Worm (Caenorhabditis elegans) whole organism, young adult: ENCODE measurements around the gene B0334.5.

Experiments
- C06A6.2 ChIP-seq: fragments of 200-800 bp; sonication (Bioruptor generic); conservative IDR thresholded peaks from 2 replicates; pipeline ENCODE4 v1.3.6; 2022; ENCODE audit warnings: missing genetic modification characterization, missing compliant biosample characterization
- F22D6.2 ChIP-seq: sonication (generic microtip); optimal IDR thresholded peaks from 2 replicates; lab custom pipeline; 2016; ENCODE audit warnings: mild to moderate bottlenecking, missing genetic modification characterization, missing compliant biosample characterization
- F23B12.7 ChIP-seq: sonication (generic microtip); optimal IDR thresholded peaks from 2 replicates; lab custom pipeline; 2017; ENCODE audit warnings: missing genetic modification characterization, mild to moderate bottlenecking, missing compliant biosample characterization, antibody characterized with exemption, moderate library complexity; ENCODE audit not compliant: insufficient read depth
- F33H1.4 ChIP-seq: fragments of 200-800 bp; sonication (Bioruptor generic); IDR thresholded peaks from 2 replicates; pipeline ENCODE4 v1.3.6; 2022; ENCODE audit warnings: missing genetic modification reagents, missing genetic modification characterization, missing compliant biosample characterization
- F37B4.10 ChIP-seq: fragments of 200-800 bp; sonication (Bioruptor generic); IDR thresholded peaks from 2 replicates; pipeline ENCODE4 v1.3.6; 2022; ENCODE audit warnings: missing genetic modification characterization, missing compliant biosample characterization
- F52B5.7 ChIP-seq: sonication (generic microtip); optimal IDR thresholded peaks from 2 replicates; lab custom pipeline; 2016; ENCODE audit warnings: mild to moderate bottlenecking, missing genetic modification characterization, missing compliant biosample characterization
- F57C9.4 ChIP-seq: sonication (generic microtip); optimal IDR thresholded peaks from 2 replicates; lab custom pipeline; 2017; ENCODE audit warnings: mild to moderate bottlenecking, missing genetic modification characterization, missing compliant biosample characterization
- K11D2.4 ChIP-seq: fragments of 200-800 bp; sonication (Bioruptor generic); IDR thresholded peaks from 2 replicates; pipeline ENCODE4 v1.3.6; 2022; ENCODE audit warnings: missing genetic modification reagents, missing genetic modification characterization, missing compliant biosample characterization
- T26A5.8 ChIP-seq: sonication (generic microtip); optimal IDR thresholded peaks from 2 replicates; lab custom pipeline; 2016; ENCODE audit warnings: missing genetic modification characterization, missing compliant biosample characterization
- Y53F4B.3 ChIP-seq: fragments of 200-800 bp; sonication (Bioruptor generic); IDR thresholded peaks from 2 replicates; pipeline ENCODE4 v1.3.6; 2022; ENCODE audit warnings: missing genetic modification reagents, missing genetic modification characterization, missing compliant biosample characterization
- Y53G8AR.9 ChIP-seq: fragments of 200-800 bp; sonication (Bioruptor generic); conservative IDR thresholded peaks from 2 replicates; pipeline ENCODE4 v1.3.6; 2022; ENCODE audit warnings: missing genetic modification reagents, missing genetic modification characterization, missing compliant biosample characterization
- Y67H2A.10 ChIP-seq: fragments of 200-800 bp; sonication (Bioruptor generic); conservative IDR thresholded peaks from 2 replicates; pipeline ENCODE4 v1.3.6; 2022; ENCODE audit warnings: missing genetic modification reagents, missing genetic modification characterization, missing compliant biosample characterization
- Y79H2A.3 ChIP-seq: fragments of 200-800 bp; sonication (Bioruptor generic); conservative IDR thresholded peaks from 2 replicates; pipeline ENCODE4 v1.3.6; 2022; ENCODE audit warnings: missing genetic modification reagents, missing genetic modification characterization, missing compliant biosample characterization
- ZK185.1 ChIP-seq: sonication (generic microtip); optimal IDR thresholded peaks from 2 replicates; lab custom pipeline; 2016; ENCODE audit warnings: mild to moderate bottlenecking, missing genetic modification characterization, missing compliant biosample characterization; ENCODE audit not compliant: poor library complexity, severe bottlenecking
- ama-1 ChIP-seq, 3 experiments: fragments of 150-350 bp in 1 of 3; sonication (generic microtip) in 2 of 3; optimal IDR thresholded peaks; 2 replicates each; lab custom pipeline; 2014 to 2018; ENCODE audit warnings: missing biosample characterization in 2 of 3, missing genetic modification characterization in 2 of 3, missing genetic modification reagents in 2 of 3
- aptf-3 ChIP-seq: fragments of 200-800 bp; sonication (Bioruptor generic); IDR thresholded peaks from 2 replicates; pipeline ENCODE4 v1.3.6; 2022; ENCODE audit warnings: missing genetic modification characterization, missing compliant biosample characterization
- atf-7 ChIP-seq: sonication (generic microtip); optimal IDR thresholded peaks from 2 replicates; lab custom pipeline; 2017; ENCODE audit warnings: mild to moderate bottlenecking, missing genetic modification characterization, missing compliant biosample characterization
- attf-6 ChIP-seq: fragments of 200-800 bp; sonication (Bioruptor generic); IDR thresholded peaks from 2 replicates; pipeline ENCODE4 v1.3.6; 2022; ENCODE audit warnings: missing genetic modification reagents, missing genetic modification characterization, missing compliant biosample characterization
- cebp-1 ChIP-seq, 2 experiments: fragments of 200-800 bp in 1 of 2; sonication (Bioruptor generic) in 1 of 2; sonication (generic microtip) in 1 of 2; IDR thresholded peaks in 1 of 2; optimal IDR thresholded peaks in 1 of 2; 2 replicates each; pipeline versions ENCODE4 v1.3.6 to Lab custom; 2017 to 2022; ENCODE audit warnings: missing compliant biosample characterization in 2 of 2, missing genetic modification characterization in 2 of 2, mild to moderate bottlenecking in 1 of 2, missing genetic modification reagents in 1 of 2, moderate library complexity in 1 of 2
- ceh-100 ChIP-seq: fragments of 200-800 bp; sonication (Bioruptor generic); IDR thresholded peaks from 2 replicates; pipeline ENCODE4 v1.3.6; 2022; ENCODE audit warnings: missing genetic modification reagents, missing genetic modification characterization, missing compliant biosample characterization
- ceh-27 ChIP-seq: fragments of 200-800 bp; sonication (Bioruptor generic); optimal IDR thresholded peaks from 2 replicates; lab custom pipeline; 2018; ENCODE audit warnings: mild to moderate bottlenecking, missing genetic modification characterization, moderate library complexity, missing compliant biosample characterization
- ceh-58 ChIP-seq: fragments of 200-800 bp; sonication (Bioruptor generic); IDR thresholded peaks from 2 replicates; pipeline ENCODE4 v1.3.6; 2022; ENCODE audit warnings: missing genetic modification characterization, missing compliant biosample characterization
- efl-1 ChIP-seq: fragments of 150-350 bp; optimal IDR thresholded peaks from 2 replicates; lab custom pipeline; 2014; ENCODE audit warnings: missing biosample characterization, missing genetic modification reagents, missing genetic modification characterization
- egl-18 ChIP-seq: fragments of 200-800 bp; sonication (Bioruptor generic); IDR thresholded peaks from 2 replicates; pipeline ENCODE4 v1.3.6; 2022; ENCODE audit warnings: missing genetic modification reagents, missing genetic modification characterization, missing compliant biosample characterization
- egrh-3 ChIP-seq: fragments of 200-800 bp; sonication (Bioruptor generic); IDR thresholded peaks from 2 replicates; pipeline ENCODE4 v1.3.6; 2022; ENCODE audit warnings: missing genetic modification reagents, missing genetic modification characterization, missing compliant biosample characterization
- ekl-4 ChIP-seq: fragments of 200-800 bp; sonication (Bioruptor generic); IDR thresholded peaks from 2 replicates; pipeline ENCODE4 v1.3.6; 2022; ENCODE audit warnings: missing genetic modification reagents, missing genetic modification characterization, missing compliant biosample characterization
- him-1 ChIP-seq: sonication (generic microtip); optimal IDR thresholded peaks from 2 replicates; lab custom pipeline; 2016; ENCODE audit warnings: missing genotype, missing genetic modification reagents, missing genetic modification characterization, missing compliant biosample characterization
- hmg-1.2 ChIP-seq: fragments of 200-800 bp; sonication (Bioruptor generic); IDR thresholded peaks from 2 replicates; pipeline ENCODE4 v1.3.6; 2022; ENCODE audit warnings: missing genetic modification reagents, missing genetic modification characterization, missing compliant biosample characterization
- hrde-1 ChIP-seq: sonication (generic microtip); optimal IDR thresholded peaks from 2 replicates; lab custom pipeline; 2016; ENCODE audit warnings: missing genetic modification characterization, mild to moderate bottlenecking, missing compliant biosample characterization, moderate library complexity, missing genotype, missing genetic modification reagents, borderline replicate concordance
- lin-54 ChIP-seq: fragments of 200-800 bp; sonication (Bioruptor generic); optimal IDR thresholded peaks from 2 replicates; lab custom pipeline; 2018; ENCODE audit warnings: mild to moderate bottlenecking, missing genetic modification characterization, missing compliant biosample characterization
- madf-3 ChIP-seq: fragments of 200-800 bp; sonication (Bioruptor generic); IDR thresholded peaks from 2 replicates; pipeline ENCODE4 v1.3.6; 2022; ENCODE audit warnings: missing genetic modification reagents, missing genetic modification characterization, missing compliant biosample characterization
- madf-6 ChIP-seq: fragments of 200-800 bp; sonication (Bioruptor generic); IDR thresholded peaks from 2 replicates; pipeline ENCODE4 v1.3.6; 2022; ENCODE audit warnings: missing genetic modification reagents, missing genetic modification characterization, missing compliant biosample characterization
- mcd-1 ChIP-seq: fragments of 200-800 bp; sonication (Bioruptor generic); IDR thresholded peaks from 2 replicates; pipeline ENCODE4 v1.3.6; 2022; ENCODE audit warnings: missing genetic modification reagents, missing genetic modification characterization, missing compliant biosample characterization
- mxl-1 ChIP-seq: sonication (generic microtip); optimal IDR thresholded peaks from 2 replicates; lab custom pipeline; 2016; ENCODE audit warnings: missing genetic modification characterization, missing compliant biosample characterization
- nfyb-1 ChIP-seq: fragments of 200-800 bp; sonication (Bioruptor generic); IDR thresholded peaks from 2 replicates; pipeline ENCODE4 v1.3.6; 2022; ENCODE audit warnings: missing genetic modification reagents, missing genetic modification characterization, missing compliant biosample characterization
- nhr-27 ChIP-seq: fragments of 200-800 bp; sonication (Bioruptor generic); optimal IDR thresholded peaks from 2 replicates; lab custom pipeline; 2018; ENCODE audit warnings: mild to moderate bottlenecking, missing genetic modification characterization, moderate library complexity, missing compliant biosample characterization
- repo-1 ChIP-seq: sonication (generic microtip); optimal IDR thresholded peaks from 2 replicates; lab custom pipeline; 2017; ENCODE audit warnings: mild to moderate bottlenecking, missing genetic modification characterization, missing compliant biosample characterization
- sdz-38 ChIP-seq: sonication (generic microtip); optimal IDR thresholded peaks from 2 replicates; lab custom pipeline; 2016; ENCODE audit warnings: missing genotype, missing genetic modification characterization, missing compliant biosample characterization
- sptf-2 ChIP-seq: fragments of 200-800 bp; sonication (Bioruptor generic); optimal IDR thresholded peaks from 2 replicates; lab custom pipeline; 2018; ENCODE audit warnings: mild to moderate bottlenecking, missing genetic modification characterization, missing compliant biosample characterization
- unc-62 ChIP-seq: fragments of 150-350 bp; optimal IDR thresholded peaks from 2 replicates; lab custom pipeline; 2014; ENCODE audit warnings: missing biosample characterization, missing genetic modification reagents, missing genetic modification characterization
- xnd-1 ChIP-seq: sonication (generic microtip); optimal IDR thresholded peaks from 2 replicates; lab custom pipeline; 2016; ENCODE audit warnings: missing genotype, missing genetic modification reagents, missing genetic modification characterization, missing compliant biosample characterization
- zfh-2 ChIP-seq: fragments of 200-800 bp; sonication (Bioruptor generic); conservative IDR thresholded peaks from 2 replicates; pipeline ENCODE4 v1.3.6; 2022; ENCODE audit warnings: missing genetic modification reagents, missing genetic modification characterization, missing compliant biosample characterization
- zim-3 ChIP-seq: sonication (generic microtip); optimal IDR thresholded peaks from 2 replicates; lab custom pipeline; 2017; ENCODE audit warnings: mild to moderate bottlenecking, missing genetic modification characterization, moderate library complexity, missing compliant biosample characterization
- ztf-22 ChIP-seq: fragments of 200-800 bp; sonication (Bioruptor generic); optimal IDR thresholded peaks from 2 replicates; lab custom pipeline; 2018; ENCODE audit warnings: mild to moderate bottlenecking, missing genetic modification characterization, moderate library complexity, missing compliant biosample characterization

B0334.5 gene

ce11 chrII:11453639-11454038 lies 43.8 kb upstream of the B0334.5 start:
- TF ChIP-seq efl-1 (no peak), nfyb-1 (GFP tag; lab: Robert Waterston, UW) (0 out of 2 replicates have a peak, but pooled peaks have one; percentile 31), cebp-1 (GFP tag; IDR thresholded peaks at IDR 0.05; lab: Robert Waterston, UW) (no peak), cebp-1 (tag; optimal IDR thresholded peaks at IDR 0.05; lab: Kevin White, UChicago) (peak; percentile 31), madf-6 (peak; percentile 37; the same call in 1 of the 2 replicates)

DNA sequence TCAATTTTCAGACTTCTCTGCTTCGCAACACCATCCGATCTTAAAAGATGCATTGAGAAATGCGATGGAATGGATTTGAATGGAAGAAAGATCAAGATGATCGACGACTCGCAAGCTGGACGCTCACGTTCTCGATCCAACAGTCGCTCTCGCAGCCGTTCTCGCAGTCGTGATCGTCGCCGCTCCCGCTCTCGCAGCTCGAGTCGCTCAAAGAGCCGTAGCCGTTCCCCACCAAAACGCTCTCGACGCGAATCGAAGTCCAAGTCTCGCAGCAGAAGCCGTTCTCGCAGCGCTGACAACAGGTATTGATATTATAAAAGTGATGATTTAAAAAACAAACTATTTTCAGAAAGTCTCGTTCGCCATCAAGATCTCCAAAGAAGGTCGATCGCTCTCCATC lies 42.3 kb upstream of the B0334.5 start:
- TF ChIP-seq egrh-3, result peak; percentile 75; the same call in 1 of the 2 replicates
- no peak for TF ChIP-seq F37B4.10 (GFP tag; lab: Robert Waterston, UW)
- no peak for TF ChIP-seq ceh-27 (GFP tag; lab: Kevin White, UChicago)
- TF ChIP-seq ceh-58, result 0 out of 2 replicates have a peak, but pooled peaks have one; percentile 41
- TF ChIP-seq C06A6.2 (GFP tag; lab: Robert Waterston, UW), result no peak
- no peak for TF ChIP-seq F57C9.4 (tag; lab: Kevin White, UChicago)
- TF ChIP-seq xnd-1 (tag; lab: Kevin White, UChicago), result no peak
- TF ChIP-seq zfh-2, result peak; percentile 89
- no peak for TF ChIP-seq nhr-27 (tag; lab: Kevin White, UChicago)
- TF ChIP-seq madf-3 (GFP tag; lab: Robert Waterston, UW), result 0 out of 2 replicates have a peak, but pooled peaks have one; percentile 12
- no peak for TF ChIP-seq sdz-38 (tag; lab: Kevin White, UChicago)
- 0 out of 2 replicates have a peak, but pooled peaks have one; percentile 12 for TF ChIP-seq nfyb-1 (GFP tag; lab: Robert Waterston, UW)
- no peak for TF ChIP-seq unc-62 (GFP tag; lab: Kevin White, UChicago)
- no peak for TF ChIP-seq Y53F4B.3 (GFP tag; lab: Robert Waterston, UW)
- TF ChIP-seq F22D6.2 (tag; lab: Kevin White, UChicago), result no peak

DNA sequence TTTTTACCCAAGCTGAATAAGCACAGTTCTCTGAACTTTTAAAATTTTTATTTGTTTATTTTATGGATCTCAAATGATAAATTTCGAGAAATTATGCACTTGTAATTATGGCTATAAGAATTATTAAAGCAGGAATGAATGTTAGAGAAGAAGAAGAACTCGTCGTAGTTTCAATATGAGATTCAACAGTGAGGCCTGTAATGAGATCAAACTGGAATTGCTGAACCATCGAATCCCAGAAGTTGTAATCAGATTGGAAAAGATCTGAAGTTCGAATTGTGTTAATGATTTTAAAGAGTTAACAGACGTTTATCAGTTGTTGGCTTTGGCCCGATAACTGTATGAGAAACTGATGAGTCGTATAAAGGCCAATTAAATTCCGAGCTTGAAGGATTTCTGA lies 41.8 kb upstream of the B0334.5 start:
- TF ChIP-seq him-1 (tag; lab: Kevin White, UChicago) (peak; percentile 31), hrde-1 (tag; lab: Kevin White, UChicago) (peak; percentile 68), Y53G8AR.9 (GFP tag; lab: Robert Waterston, UW) (no peak), ZK185.1 (tag; lab: Kevin White, UChicago) (no peak), unc-62 (GFP tag; lab: Kevin White, UChicago) (no peak), zim-3 (tag; lab: Kevin White, UChicago) (no peak), ama-1 (optimal IDR thresholded peaks at IDR 0.05; lab: Kevin White, UChicago) (no peak), ama-1 (GFP tag; optimal IDR thresholded peaks at IDR 0.05; lab: Kevin White, UChicago) (no peak), T26A5.8 (no peak), egl-18 (GFP tag; lab: Robert Waterston, UW) (no peak), ekl-4 (GFP tag; lab: Robert Waterston, UW) (peak; percentile 68; the same call in 1 of the 2 replicates), ztf-22 (GFP tag; lab: Kevin White, UChicago) (no peak), aptf-3 (GFP tag; lab: Robert Waterston, UW) (no peak), cebp-1 (GFP tag; IDR thresholded peaks at IDR 0.05; lab: Robert Waterston, UW) (no peak), cebp-1 (tag; optimal IDR thresholded peaks at IDR 0.05; lab: Kevin White, UChicago) (peak; percentile 3), mxl-1 (tag; lab: Kevin White, UChicago) (no peak), Y79H2A.3 (peak; percentile 84; the same call in 1 of the 2 replicates), Y67H2A.10 (GFP tag; lab: Robert Waterston, UW) (no peak), K11D2.4 (no peak), hmg-1.2 (GFP tag; lab: Robert Waterston, UW) (peak; percentile 18; the same call in 1 of the 2 replicates), sptf-2 (GFP tag; lab: Kevin White, UChicago) (no peak), F33H1.4 (peak; percentile 26; the same call in 1 of the 2 replicates), lin-54 (GFP tag; lab: Kevin White, UChicago) (peak; percentile 21), mcd-1 (GFP tag; lab: Robert Waterston, UW) (peak; percentile 24; the same call in 1 of the 2 replicates), F52B5.7 (tag; lab: Kevin White, UChicago) (no peak), F23B12.7 (tag; lab: Kevin White, UChicago) (no peak), ceh-100 (GFP tag; lab: Robert Waterston, UW) (no peak), C06A6.2 (GFP tag; lab: Robert Waterston, UW) (no peak), repo-1 (tag; lab: Kevin White, UChicago) (peak; percentile 24), madf-6 (peak; percentile 67), attf-6 (no peak), atf-7 (tag; lab: Kevin White, UChicago) (no peak)
